Worm (Caenorhabditis elegans) whole organism, midembryonic: ENCODE measurements around the gene col-78.

ENCODE experiments used
- flt-1 ChIP-seq: fragments of 200-800 bp; sonication (Bioruptor generic); IDR thresholded peaks from 2 replicates; pipeline ENCODE4 v1.3.6; 2022; ENCODE audit warnings: missing genetic modification characterization, missing compliant biosample characterization
- tab-1 ChIP-seq: fragments of 200-800 bp; sonication (Bioruptor generic); IDR thresholded peaks from 2 replicates; pipeline ENCODE4 v1.3.6; 2022; ENCODE audit warnings: missing genetic modification characterization, missing compliant biosample characterization

DNA sequence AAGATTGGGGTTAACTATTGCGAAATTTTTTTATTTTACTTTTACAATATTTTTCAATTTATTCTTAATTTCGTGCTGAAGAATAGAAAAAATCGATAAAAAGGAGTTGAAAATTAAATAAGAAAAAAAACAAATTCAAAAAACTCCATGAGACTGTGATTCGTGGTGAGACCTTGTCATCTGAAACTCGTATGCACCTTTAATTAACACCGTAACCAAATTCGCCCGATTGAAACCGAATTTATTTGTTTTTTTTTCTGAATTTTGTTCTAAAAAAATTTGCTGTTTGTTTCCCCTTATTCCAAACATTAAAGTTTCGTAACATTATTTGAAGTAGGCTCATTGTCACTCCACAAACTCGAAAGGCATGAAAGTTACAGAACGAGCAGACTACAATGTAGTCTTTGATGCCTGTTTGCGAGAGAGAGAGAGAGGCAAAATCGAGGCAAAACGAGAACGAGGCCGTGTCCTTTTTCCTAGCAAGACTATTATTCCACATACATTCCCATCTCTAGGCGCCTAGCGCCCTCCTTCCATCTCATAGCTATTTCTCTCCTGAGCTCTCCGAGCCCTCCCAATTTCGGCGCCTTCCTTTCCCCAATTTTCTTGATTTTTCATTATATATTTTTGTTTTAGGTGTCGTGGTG lies 43.3 kb upstream of the col-78 start, which contains the start of gene T24H10.4:
- TF ChIP-seq tab-1 (no peak), flt-1 (GFP tag; lab: Robert Waterston, UW) (no peak)
